Fruit fly (Drosophila melanogaster): ENCODE measurements around the gene Npl4.

DNA sequence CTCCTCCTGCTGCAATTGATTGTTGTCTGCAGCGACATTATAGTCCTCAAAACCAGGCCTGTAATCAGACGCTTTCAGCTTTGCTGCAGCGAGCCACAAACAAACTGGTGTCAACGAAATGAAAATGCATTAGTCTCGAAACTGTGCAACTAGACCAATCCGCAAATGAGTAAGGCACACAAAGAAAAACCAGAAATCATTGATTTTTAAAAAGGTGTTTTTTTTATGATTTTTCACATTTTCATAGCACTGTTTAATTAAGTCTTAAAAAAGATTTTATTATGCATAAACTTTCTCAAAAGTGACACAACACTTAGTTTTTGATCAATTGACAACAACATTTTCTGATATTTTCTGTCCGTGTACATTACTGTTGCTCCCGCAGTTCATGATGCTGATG is 41.4 kb downstream of the Npl4 start, which contains the start of gene CG4582:
- TF ChIP-seq stc (GFP tag; IDR thresholded peaks at IDR 0.05) = no peak
- TF ChIP-seq sens (GFP tag) = no peak
- TF ChIP-seq CG2712 (tag; optimal IDR thresholded peaks at IDR 0.05) = no peak
- no peak for TF ChIP-seq Dfd (GFP tag; optimal IDR thresholded peaks at IDR 0.05)
- no peak for TF ChIP-seq CG9876 (GFP tag; optimal IDR thresholded peaks at IDR 0.05)
- TF ChIP-seq CG32772 (GFP tag; IDR thresholded peaks at IDR 0.05) = no peak
- no peak for TF ChIP-seq chm (GFP tag; IDR thresholded peaks at IDR 0.05)
- no peak for TF ChIP-seq slbo (GFP tag; IDR thresholded peaks at IDR 0.05)
- no peak for TF ChIP-seq CG17802 (tag; optimal IDR thresholded peaks at IDR 0.05)
- no peak for TF ChIP-seq kni (GFP tag; optimal IDR thresholded peaks at IDR 0.05)
- no peak for TF ChIP-seq CG15479 (GFP tag; optimal IDR thresholded peaks at IDR 0.05)
